Worm (Caenorhabditis elegans): ENCODE results near the gene pinn-4.

DNA sequence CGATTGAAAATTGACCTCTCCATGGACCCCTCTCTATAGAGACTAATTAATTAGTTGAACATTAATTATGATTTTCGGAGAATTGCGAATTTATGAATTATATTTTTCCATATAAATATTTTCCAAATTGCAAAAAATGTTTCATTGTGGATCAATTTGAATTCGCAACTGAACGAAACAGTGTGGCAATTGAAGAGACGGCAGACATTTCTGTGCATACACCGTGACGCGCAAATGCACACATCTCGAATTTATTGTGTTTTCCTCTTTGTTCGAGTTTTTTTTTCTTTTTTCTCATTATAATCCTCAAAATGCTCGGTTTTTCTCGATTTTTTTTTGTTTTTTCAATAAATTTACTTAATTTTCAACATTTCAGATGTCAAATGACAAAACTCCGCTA lies 33.5 kb upstream of the pinn-4 start, which contains the start of gene Y48C3A.20:
- TF ChIP-seq mep-1 (tag; optimal IDR thresholded peaks at IDR 0.05): peak; percentile 73
- peak; percentile 20 for TF ChIP-seq lin-13 (GFP tag; optimal IDR thresholded peaks at IDR 0.05)
- TF ChIP-seq unc-62 (GFP tag; optimal IDR thresholded peaks at IDR 0.05 in 1 of 2): no peak
- TF ChIP-seq unc-62 (tag; optimal IDR thresholded peaks at IDR 0.05): no peak
- peak; percentile 81 for TF ChIP-seq dpl-1 (GFP tag; optimal IDR thresholded peaks at IDR 0.05)
- no peak for TF ChIP-seq lir-3 (tag; optimal IDR thresholded peaks at IDR 0.05)
- 0 out of 2 replicates have a peak, but pooled peaks have one; percentile 36 for TF ChIP-seq pha-4 (GFP tag; IDR thresholded peaks at IDR 0.05)
- peak; percentile 82 for TF ChIP-seq pha-4 (tag; optimal IDR thresholded peaks at IDR 0.05)
- peak; percentile 46 for TF ChIP-seq aha-1 (tag)
- TF ChIP-seq zfp-3 (GFP tag; conservative IDR thresholded peaks at IDR 0.05): no peak
- TF ChIP-seq lin-39 (tag; optimal IDR thresholded peaks at IDR 0.05): no peak
- TF ChIP-seq unc-130 (GFP tag; optimal IDR thresholded peaks at IDR 0.05): peak; percentile 23
- no peak for TF ChIP-seq ztf-11 (tag; optimal IDR thresholded peaks at IDR 0.05)
- no peak for TF ChIP-seq nhr-76 (tag; optimal IDR thresholded peaks at IDR 0.05)
- TF ChIP-seq ama-1 (optimal IDR thresholded peaks at IDR 0.05): no peak
